Fruit fly (Drosophila melanogaster): ENCODE data around the gene for.

The for gene

dm6 chr2L:3656667-3657066 lies at the start of gene for:
TSS of gene for (minus strand) at chr2L:3656953.
- TF ChIP-seq noc (tag; optimal IDR thresholded peaks at IDR 0.05) = no peak

dm6 chr2L:3705438-3705921 lies 48.7 kb upstream of the for start, which contains the start of gene CG31778:
TSS of gene CG31778 (minus strand) at chr2L:3705488.
- peak; percentile 77 for TF ChIP-seq noc (tag; optimal IDR thresholded peaks at IDR 0.05)

- TF ChIP-seq noc (tag; optimal IDR thresholded peaks at IDR 0.05) = peak; percentile 94
These were observed 46.5 kb upstream of the for start, which contains the start of gene CG2816 for dm6 chr2L:3703260-3703659. TSS of gene CG2816 (plus strand) at chr2L:3703659.

- TF ChIP-seq noc (tag; optimal IDR thresholded peaks at IDR 0.05) = no peak
These were observed 44.8 kb upstream of the for start, which contains the start of gene CG43145 for dm6 chr2L:3701526-3701925. TSS of gene CG43145 (plus strand) at chr2L:3701826.

dm6 chr2L:3700990-3701389 lies 44.2 kb upstream of the for start, which contains the start of gene CG42467:
TSS of gene CG42467 (plus strand) at chr2L:3701290.
- no peak for TF ChIP-seq noc (tag; optimal IDR thresholded peaks at IDR 0.05)

dm6 chr2L:3700374-3700773 lies 43.6 kb upstream of the for start, which contains the start of gene Sfp24C1:
TSS of gene Sfp24C1 (plus strand) at chr2L:3700674.
- TF ChIP-seq noc (tag; optimal IDR thresholded peaks at IDR 0.05) = no peak

- no peak for TF ChIP-seq noc (tag; optimal IDR thresholded peaks at IDR 0.05)
These were observed 43.1 kb upstream of the for start, which contains the start of gene CG42465 for dm6 chr2L:3699895-3700294. TSS of gene CG42465 (plus strand) at chr2L:3700195.

dm6 chr2L:3698992-3699514 lies 42.3 kb upstream of the for start, which contains the start of the genes CG10031 and CG42464:
TSS of gene CG10031 (minus strand) at chr2L:3699092.
TSS of gene CG42464 (plus strand) at chr2L:3699464.
- TF ChIP-seq noc (tag; optimal IDR thresholded peaks at IDR 0.05) = no peak

dm6 chr2L:3697772-3698171 lies 41.0 kb upstream of the for start, which contains the start of gene CG3604:
TSS of gene CG3604 (minus strand) at chr2L:3697872.
- no peak for TF ChIP-seq noc (tag; optimal IDR thresholded peaks at IDR 0.05)

dm6 chr2L:3696438-3696837 lies 39.7 kb upstream of the for start, which contains the start of gene IM33:
TSS of gene IM33 (minus strand) at chr2L:3696658.
- peak; percentile 13 for TF ChIP-seq noc (tag; optimal IDR thresholded peaks at IDR 0.05)

- no peak for TF ChIP-seq noc (tag; optimal IDR thresholded peaks at IDR 0.05)
These were observed 38.6 kb upstream of the for start, which contains the start of gene CG16713 for dm6 chr2L:3695361-3695818. TSS of gene CG16713 (minus strand) at chr2L:3695411.

- TF ChIP-seq noc (tag; optimal IDR thresholded peaks at IDR 0.05) = no peak
These were observed 38.2 kb upstream of the for start, which contains the start of gene CG43165 for dm6 chr2L:3694920-3695319. TSS of gene CG43165 (minus strand) at chr2L:3695020.

- no peak for TF ChIP-seq noc (tag; optimal IDR thresholded peaks at IDR 0.05)
These were observed 37.1 kb upstream of the for start, which contains the start of gene Acp24A4 for dm6 chr2L:3693805-3694204. TSS of gene Acp24A4 (minus strand) at chr2L:3693905.

dm6 chr2L:3693082-3693481 lies 36.3 kb upstream of the for start, which contains the start of gene CG3513:
TSS of gene CG3513 (minus strand) at chr2L:3693182.
- no peak for TF ChIP-seq noc (tag; optimal IDR thresholded peaks at IDR 0.05)

dm6 chr2L:3692466-3692865 lies 35.7 kb upstream of the for start, which contains the start of gene CG16704:
TSS of gene CG16704 (minus strand) at chr2L:3692587.
- no peak for TF ChIP-seq noc (tag; optimal IDR thresholded peaks at IDR 0.05)

dm6 chr2L:3685139-3685851 lies 28.5 kb upstream of the for start:
- no peak for TF ChIP-seq noc (tag; optimal IDR thresholded peaks at IDR 0.05)
